Worm (Caenorhabditis elegans): ENCODE measurements around the gene F58F12.3.

The F58F12.3 gene

DNA sequence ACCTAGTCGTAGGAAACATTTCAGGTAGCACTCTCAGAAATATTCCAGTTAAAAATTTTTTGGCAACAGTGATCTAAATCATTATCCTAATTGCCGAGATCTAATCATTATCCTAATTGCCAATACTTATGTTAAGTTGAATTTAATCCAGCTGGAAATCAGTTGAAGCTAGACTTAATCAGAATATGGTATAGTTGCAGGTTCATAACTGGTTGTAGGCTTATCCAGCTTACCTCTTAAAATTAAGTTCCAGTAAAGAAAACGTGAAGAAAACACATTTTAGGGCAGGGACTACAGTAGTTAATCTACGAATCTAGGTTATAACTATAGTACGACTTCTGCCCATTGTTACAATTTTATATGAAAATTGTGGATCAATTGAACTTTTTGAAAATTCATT is 14.4 kb downstream of the F58F12.3 start:
- TF ChIP-seq hlh-8 (tag; optimal IDR thresholded peaks at IDR 0.05) (no peak), hlh-6 (tag; optimal IDR thresholded peaks at IDR 0.05) (no peak), ceh-9 (tag; optimal IDR thresholded peaks at IDR 0.05) (no peak), hlh-30 (tag; optimal IDR thresholded peaks at IDR 0.05; ENCODE audit: insufficient read depth) (no peak), Y22D7AL.16 (tag; optimal IDR thresholded peaks at IDR 0.05) (no peak), unc-42 (tag; optimal IDR thresholded peaks at IDR 0.05) (no peak), T23F11.4 (GFP tag; optimal IDR thresholded peaks at IDR 0.05) (no peak), pha-4 (tag; optimal IDR thresholded peaks at IDR 0.05) (no peak), unc-86 (tag; optimal IDR thresholded peaks at IDR 0.05) (no peak), hlh-13 (GFP tag; optimal IDR thresholded peaks at IDR 0.05) (no peak), nhr-11 (tag; optimal IDR thresholded peaks at IDR 0.05) (no peak), K09A11.1 (tag; optimal IDR thresholded peaks at IDR 0.05; ENCODE audit: insufficient read depth) (no peak), unc-3 (GFP tag; conservative IDR thresholded peaks at IDR 0.05) (no peak), unc-3 (tag; optimal IDR thresholded peaks at IDR 0.05) (no peak), K02D7.2 (tag; optimal IDR thresholded peaks at IDR 0.05) (no peak)

DNA sequence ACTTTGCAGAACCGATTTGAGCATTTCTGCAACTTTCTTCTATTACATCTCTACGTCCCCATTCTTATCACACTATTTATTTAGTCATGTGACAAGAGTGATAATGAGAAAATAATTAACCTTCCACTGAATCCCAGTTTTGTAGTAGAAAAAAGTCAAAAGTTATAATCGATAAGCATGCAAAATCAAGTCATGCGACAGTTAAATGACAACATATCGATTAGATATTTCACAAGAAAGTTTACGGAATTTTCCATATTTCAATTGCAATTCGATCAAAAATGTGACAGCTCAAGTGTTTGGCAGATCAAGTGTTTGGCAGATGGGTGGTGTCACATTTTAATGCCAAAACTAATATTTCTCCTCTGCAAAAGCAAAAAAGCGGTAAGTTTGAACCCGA is 16.4 kb downstream of the F58F12.3 start:
- no peak for TF ChIP-seq eyg-1 (tag; optimal IDR thresholded peaks at IDR 0.05)
- no peak for TF ChIP-seq pha-2 (tag; optimal IDR thresholded peaks at IDR 0.05)
- TF ChIP-seq ceh-31 (tag; optimal IDR thresholded peaks at IDR 0.05): no peak
- no peak for TF ChIP-seq pag-3 (tag; optimal IDR thresholded peaks at IDR 0.05; ENCODE audit: borderline replicate concordance)
- no peak for TF ChIP-seq ttx-3 (tag; optimal IDR thresholded peaks at IDR 0.05)
- no peak for TF ChIP-seq ceh-18 (tag; optimal IDR thresholded peaks at IDR 0.05)
- no peak for TF ChIP-seq ceh-6 (GFP tag; optimal IDR thresholded peaks at IDR 0.05)
- no peak for TF ChIP-seq K09A11.1 (tag; optimal IDR thresholded peaks at IDR 0.05; ENCODE audit: insufficient read depth)
- TF ChIP-seq ceh-19 (GFP tag; optimal IDR thresholded peaks at IDR 0.05): no peak
- no peak for TF ChIP-seq Y22D7AL.16 (tag; optimal IDR thresholded peaks at IDR 0.05)
- TF ChIP-seq npax-4 (tag; optimal IDR thresholded peaks at IDR 0.05): no peak
- TF ChIP-seq K02D7.2 (tag; optimal IDR thresholded peaks at IDR 0.05): no peak
- TF ChIP-seq hlh-30 (tag; optimal IDR thresholded peaks at IDR 0.05; ENCODE audit: insufficient read depth): no peak

DNA sequence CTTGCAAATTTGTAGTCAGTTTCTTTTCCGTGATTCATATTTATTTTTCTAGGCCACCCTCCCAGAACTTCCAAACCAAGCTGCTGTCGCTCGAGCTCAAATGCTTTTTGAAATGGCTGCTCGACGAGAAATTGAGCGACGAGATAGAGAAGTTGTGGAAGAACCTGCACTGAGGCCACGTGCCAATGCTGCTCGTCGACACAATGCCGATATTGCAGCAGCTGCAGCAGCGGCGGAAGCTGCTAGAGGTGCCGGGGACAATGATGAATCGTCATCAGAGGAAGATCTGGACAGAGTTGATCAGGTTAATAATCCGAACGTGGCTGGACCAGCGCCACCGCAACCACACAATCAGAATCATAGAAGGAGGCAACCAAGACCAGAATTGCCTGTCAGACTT is 17.7 kb downstream of the F58F12.3 start:
- no peak for TF ChIP-seq nhr-11 (tag; optimal IDR thresholded peaks at IDR 0.05)
- no peak for TF ChIP-seq lin-11 (tag; optimal IDR thresholded peaks at IDR 0.05)
- no peak for TF ChIP-seq ceh-22 (tag; optimal IDR thresholded peaks at IDR 0.05)
- TF ChIP-seq nhr-232 (tag; optimal IDR thresholded peaks at IDR 0.05): no peak

DNA sequence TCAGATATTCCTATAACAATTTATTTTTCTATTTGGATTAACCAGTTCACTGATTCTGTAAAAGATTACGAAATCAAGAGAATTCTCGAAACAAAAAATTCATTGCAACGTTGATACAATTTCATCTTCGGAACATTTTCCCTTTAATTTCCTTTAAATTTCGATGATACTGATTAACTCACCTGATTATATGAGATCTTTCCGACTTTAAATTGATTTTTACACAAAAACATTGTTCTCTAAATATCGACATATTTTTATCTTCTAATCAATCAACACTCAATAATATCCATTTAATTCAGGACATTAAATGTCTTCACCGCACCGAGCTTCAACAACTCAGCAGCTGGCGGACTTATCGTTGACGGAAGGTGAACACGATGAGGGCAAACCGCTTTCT is 20.1 kb downstream of the F58F12.3 start, which contains the start of gene lin-23:
Gene lin-23 (plus strand): TSS at position 301 of the 400 bp plus-strand sequence.
- TF ChIP-seq unc-3 (GFP tag; conservative IDR thresholded peaks at IDR 0.05): no peak
- no peak for TF ChIP-seq unc-3 (tag; optimal IDR thresholded peaks at IDR 0.05)
- TF ChIP-seq nhr-232 (tag; optimal IDR thresholded peaks at IDR 0.05): no peak
- no peak for TF ChIP-seq ceh-6 (GFP tag; optimal IDR thresholded peaks at IDR 0.05)
- TF ChIP-seq ceh-30 (tag; optimal IDR thresholded peaks at IDR 0.05): no peak
- no peak for TF ChIP-seq fkh-6 (tag; optimal IDR thresholded peaks at IDR 0.05)
- no peak for TF ChIP-seq pag-3 (tag; optimal IDR thresholded peaks at IDR 0.05; ENCODE audit: borderline replicate concordance)

DNA sequence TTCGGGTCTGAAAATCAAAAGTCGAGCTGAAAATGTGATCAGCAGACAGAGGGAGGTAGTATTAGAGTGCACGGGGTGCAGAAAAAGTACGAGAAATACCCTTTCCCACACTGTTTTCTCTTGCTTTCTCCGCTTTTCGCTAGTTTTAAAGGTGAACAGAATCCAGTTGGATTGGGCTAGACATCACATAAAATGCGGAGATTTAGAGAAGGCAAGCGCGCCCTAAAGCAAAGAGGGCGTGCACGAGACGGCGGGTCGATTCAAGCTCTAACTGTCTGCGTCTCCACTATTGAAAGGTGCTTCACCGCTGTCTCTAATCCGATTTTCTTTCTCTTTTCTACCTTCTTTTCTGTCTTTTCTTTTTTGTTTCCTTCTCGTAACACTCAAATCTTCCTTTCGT is 21.0 kb downstream of the F58F12.3 start:
- TF ChIP-seq ceh-9 (tag; optimal IDR thresholded peaks at IDR 0.05): no peak
- TF ChIP-seq sox-4 (tag; optimal IDR thresholded peaks at IDR 0.05): no peak
- no peak for TF ChIP-seq K09A11.1 (tag; optimal IDR thresholded peaks at IDR 0.05; ENCODE audit: insufficient read depth)
- peak; percentile 64 for TF ChIP-seq ceh-18 (tag; optimal IDR thresholded peaks at IDR 0.05)
- no peak for TF ChIP-seq C38D4.7 (GFP tag; optimal IDR thresholded peaks at IDR 0.05)
- no peak for TF ChIP-seq unc-3 (GFP tag; conservative IDR thresholded peaks at IDR 0.05)
- no peak for TF ChIP-seq unc-3 (tag; optimal IDR thresholded peaks at IDR 0.05)
- no peak for TF ChIP-seq ceh-30 (tag; optimal IDR thresholded peaks at IDR 0.05)
- TF ChIP-seq unc-42 (tag; optimal IDR thresholded peaks at IDR 0.05): peak; percentile 96
- no peak for TF ChIP-seq Y22D7AL.16 (tag; optimal IDR thresholded peaks at IDR 0.05)
- no peak for TF ChIP-seq lim-6 (tag; optimal IDR thresholded peaks at IDR 0.05)
- TF ChIP-seq ceh-2 (tag; optimal IDR thresholded peaks at IDR 0.05): no peak
- TF ChIP-seq zip-5 (tag; optimal IDR thresholded peaks at IDR 0.05): no peak
- TF ChIP-seq ceh-31 (tag; optimal IDR thresholded peaks at IDR 0.05): peak; percentile 78
- TF ChIP-seq ceh-45 (GFP tag; IDR thresholded peaks at IDR 0.05): no peak
- no peak for TF ChIP-seq syd-9 (tag; optimal IDR thresholded peaks at IDR 0.05)
- peak; percentile 26 for TF ChIP-seq rnt-1 (tag; optimal IDR thresholded peaks at IDR 0.05)
- TF ChIP-seq eyg-1 (tag; optimal IDR thresholded peaks at IDR 0.05): peak; percentile 0
- TF ChIP-seq ceh-19 (GFP tag; optimal IDR thresholded peaks at IDR 0.05): no peak
- no peak for TF ChIP-seq ama-1 (optimal IDR thresholded peaks at IDR 0.05)
- TF ChIP-seq ceh-22 (tag; optimal IDR thresholded peaks at IDR 0.05): no peak
- no peak for TF ChIP-seq sdc-2 (tag; optimal IDR thresholded peaks at IDR 0.05)
- TF ChIP-seq hlh-30 (tag; optimal IDR thresholded peaks at IDR 0.05; ENCODE audit: insufficient read depth): peak; percentile 98
- TF ChIP-seq nhr-232 (tag; optimal IDR thresholded peaks at IDR 0.05): no peak
- no peak for TF ChIP-seq pqm-1 (tag; optimal IDR thresholded peaks at IDR 0.05)
- TF ChIP-seq C08G9.2 (tag; optimal IDR thresholded peaks at IDR 0.05): no peak
- TF ChIP-seq unc-55 (GFP tag; optimal IDR thresholded peaks at IDR 0.05): peak; percentile 86
- no peak for TF ChIP-seq gmeb-2 (tag; optimal IDR thresholded peaks at IDR 0.05)

All from whole organism, late embryonic.